Fruit fly (Drosophila melanogaster) whole organism, embryonic: ENCODE measurements around the gene GAPsec.
A peak's percentile ranks its signal among the peaks of the same experiment; 100 is the strongest.

Source experiments
- Blimp-1 ChIP-seq: fragments of 200-800 bp; sonication (Bioruptor generic); optimal IDR thresholded peaks from 3 replicates; lab custom pipeline; 2018; ENCODE audit warnings: missing biosample characterization, missing genetic modification characterization, mild to moderate bottlenecking, moderate library complexity, missing genetic modification reagents
- BtbVII ChIP-seq: fragments of 200-800 bp; sonication (Bioruptor generic); optimal IDR thresholded peaks from 3 replicates; lab custom pipeline; 2017; ENCODE audit warnings: missing biosample characterization, mild to moderate bottlenecking, missing genetic modification characterization
- Bteb2 ChIP-seq: fragments of 200-800 bp; sonication (Bioruptor generic); optimal IDR thresholded peaks from 2 replicates; lab custom pipeline; 2016; ENCODE audit warnings: missing biosample characterization, missing genetic modification characterization
- CG10209 ChIP-seq: fragments of 200-800 bp; sonication (Bioruptor generic); optimal IDR thresholded peaks from 3 replicates; lab custom pipeline; 2017; ENCODE audit warnings: missing biosample characterization, mild to moderate bottlenecking, missing genetic modification characterization, missing genetic modification reagents
- CG11247 ChIP-seq: fragments of 200-800 bp; sonication (Bioruptor generic); IDR thresholded peaks from 2 replicates; pipeline ENCODE4 v1.3.6; 2022; ENCODE audit warnings: missing biosample characterization, missing genetic modification characterization
- CG11696 ChIP-seq: fragments of 200-800 bp; sonication (Bioruptor generic); IDR thresholded peaks from 2 replicates; pipeline ENCODE4 v1.3.6; 2022; ENCODE audit warnings: missing biosample characterization, missing genetic modification characterization
- CG1233 ChIP-seq: fragments of 200-800 bp; sonication (Bioruptor generic); optimal IDR thresholded peaks from 4 replicates; lab custom pipeline; 2018; ENCODE audit warnings: missing biosample characterization, mild to moderate bottlenecking, missing genetic modification characterization
- CG15073 ChIP-seq: fragments of 200-800 bp; sonication (Bioruptor generic); optimal IDR thresholded peaks from 2 replicates; lab custom pipeline; 2016; ENCODE audit warnings: missing biosample characterization, missing genetic modification characterization
- CG15479 ChIP-seq: fragments of 200-800 bp; sonication (Bioruptor generic); optimal IDR thresholded peaks from 3 replicates; lab custom pipeline; 2019; ENCODE audit warnings: missing biosample characterization, mild to moderate bottlenecking, missing genetic modification characterization, moderate library complexity
- CG17361 ChIP-seq: fragments of 200-800 bp; sonication (Bioruptor generic); IDR thresholded peaks from 3 replicates; pipeline ENCODE4 v1.3.6; 2022; ENCODE audit warnings: missing biosample characterization, missing genetic modification characterization
- CG17802 ChIP-seq: fragments of 200-800 bp; sonication (Bioruptor generic); optimal IDR thresholded peaks from 2 replicates; lab custom pipeline; 2018; ENCODE audit warnings: missing biosample characterization, mild to moderate bottlenecking, missing genetic modification characterization, moderate library complexity
- CG1792 ChIP-seq: fragments of 200-800 bp; sonication (Bioruptor generic); optimal IDR thresholded peaks from 2 replicates; lab custom pipeline; 2016; ENCODE audit warnings: missing biosample characterization, missing genetic modification characterization
- CG18599 ChIP-seq: fragments of 200-800 bp; sonication (Bioruptor generic); optimal IDR thresholded peaks from 3 replicates; lab custom pipeline; 2017; ENCODE audit warnings: missing biosample characterization, missing genetic modification characterization, mild to moderate bottlenecking, moderate library complexity, missing genetic modification reagents
- CG2202 ChIP-seq: fragments of 200-800 bp; sonication (Bioruptor generic); optimal IDR thresholded peaks from 2 replicates; lab custom pipeline; 2018; ENCODE audit warnings: missing biosample characterization, mild to moderate bottlenecking, missing genetic modification characterization
- CG3847 ChIP-seq: fragments of 200-800 bp; sonication (Bioruptor generic); IDR thresholded peaks from 2 replicates; pipeline ENCODE4 v1.3.6; 2022; ENCODE audit warnings: missing biosample characterization, missing genetic modification characterization
- CG4617 ChIP-seq: fragments of 200-800 bp; sonication (Bioruptor generic); optimal IDR thresholded peaks from 3 replicates; lab custom pipeline; 2016; ENCODE audit warnings: missing biosample characterization, missing genetic modification characterization, borderline replicate concordance
- CG4820 ChIP-seq: fragments of 200-800 bp; sonication (Bioruptor generic); optimal IDR thresholded peaks from 3 replicates; lab custom pipeline; 2016; ENCODE audit warnings: missing biosample characterization, missing genetic modification characterization
- CG6791 ChIP-seq: fragments of 200-800 bp; sonication (Bioruptor generic); IDR thresholded peaks from 3 replicates; pipeline ENCODE4 v1.3.6; 2022; ENCODE audit warnings: missing biosample characterization, missing genetic modification characterization; ENCODE audit not compliant: partially characterized antibody
- CG7271 ChIP-seq: fragments of 200-800 bp; sonication (Bioruptor generic); optimal IDR thresholded peaks from 2 replicates; lab custom pipeline; 2018; ENCODE audit warnings: missing biosample characterization, mild to moderate bottlenecking, missing genetic modification characterization, moderate library complexity
- CG8089 ChIP-seq: fragments of 200-800 bp; sonication (Bioruptor generic); optimal IDR thresholded peaks from 3 replicates; lab custom pipeline; 2016; ENCODE audit warnings: missing biosample characterization, missing genetic modification characterization
- CTCF ChIP-seq: fragments of 200-800 bp; sonication (Bioruptor generic); optimal IDR thresholded peaks from 2 replicates; lab custom pipeline; 2017; ENCODE audit warnings: missing biosample characterization, mild to moderate bottlenecking, missing genetic modification characterization, moderate library complexity
- Chrac-16 ChIP-seq: fragments of 200-800 bp; sonication (Bioruptor generic); optimal IDR thresholded peaks from 3 replicates; lab custom pipeline; 2016; ENCODE audit warnings: missing biosample characterization, missing genetic modification characterization
- D ChIP-seq, 2 experiments: fragments of 200-800 bp in 1 of 2; fragments of >200 bp in 1 of 2; sonication (Bioruptor generic) in 1 of 2; optimal IDR thresholded peaks; 2 replicates in 1 of 2; 3 replicates in 1 of 2; lab custom pipeline; 2017; ENCODE audit warnings: mild to moderate bottlenecking in 1 of 2, missing biosample characterization in 1 of 2, missing genetic modification characterization in 1 of 2, missing genetic modification reagents in 1 of 2
- H15 ChIP-seq: fragments of 200-800 bp; sonication (Bioruptor generic); IDR thresholded peaks from 3 replicates; pipeline ENCODE4 v1.3.6; 2022; ENCODE audit warnings: missing biosample characterization, missing genetic modification characterization
- Kr ChIP-seq: fragments of 200-800 bp; sonication (Bioruptor generic); optimal IDR thresholded peaks from 2 replicates; lab custom pipeline; 2017; ENCODE audit warnings: missing biosample characterization, mild to moderate bottlenecking, missing genetic modification characterization
- MESR4 ChIP-seq: fragments of 200-800 bp; sonication (Bioruptor generic); optimal IDR thresholded peaks from 2 replicates; lab custom pipeline; 2018; ENCODE audit warnings: missing biosample characterization, mild to moderate bottlenecking, missing genetic modification characterization, moderate library complexity
- MTF-1 ChIP-seq: fragments of 200-800 bp; sonication (Bioruptor generic); optimal IDR thresholded peaks from 2 replicates; lab custom pipeline; 2018; ENCODE audit warnings: missing biosample characterization, mild to moderate bottlenecking, missing genetic modification characterization, borderline replicate concordance
- Mad ChIP-seq: fragments of 200-800 bp; sonication (Bioruptor generic); optimal IDR thresholded peaks from 2 replicates; lab custom pipeline; 2016; ENCODE audit warnings: missing biosample characterization, missing genetic modification characterization
- Nf-YC ChIP-seq: fragments of 200-800 bp; optimal IDR thresholded peaks from 3 replicates; lab custom pipeline; 2019; ENCODE audit warnings: missing biosample characterization, mild to moderate bottlenecking, missing genetic modification characterization, moderate library complexity
- Pdp1 ChIP-seq, 2 experiments: fragments of 200-800 bp; sonication (Bioruptor generic); optimal IDR thresholded peaks; 3 replicates each; lab custom pipeline; 2016; ENCODE audit warnings: missing biosample characterization in 2 of 2, missing genetic modification characterization in 2 of 2, mild to moderate bottlenecking in 1 of 2, moderate library complexity in 1 of 2
- Rfx ChIP-seq: fragments of 200-800 bp; sonication (Bioruptor generic); IDR thresholded peaks from 2 replicates; pipeline ENCODE4 v1.3.6; 2022; ENCODE audit warnings: missing biosample characterization, missing genetic modification characterization
- bbx ChIP-seq: fragments of 200-800 bp; sonication (Bioruptor generic); IDR thresholded peaks from 2 replicates; pipeline ENCODE4 v1.3.6; 2022; ENCODE audit warnings: missing biosample characterization, missing genetic modification characterization; ENCODE audit not compliant: partially characterized antibody
- cad ChIP-seq: fragments of >200 bp; optimal IDR thresholded peaks from 2 replicates; lab custom pipeline; 2017; ENCODE audit warnings: missing biosample characterization, missing genetic modification characterization
- dati ChIP-seq: fragments of 200-800 bp; sonication (Bioruptor generic); IDR thresholded peaks from 2 replicates; pipeline ENCODE4 v1.3.6; 2022; ENCODE audit warnings: missing biosample characterization, missing genetic modification characterization
- dm ChIP-seq: fragments of 200-800 bp; sonication (Bioruptor generic); optimal IDR thresholded peaks from 3 replicates; lab custom pipeline; 2016; ENCODE audit warnings: missing biosample characterization, missing genetic modification characterization
- dmrt99B ChIP-seq: fragments of 200-800 bp; sonication (Bioruptor generic); optimal IDR thresholded peaks from 2 replicates; lab custom pipeline; 2018; ENCODE audit warnings: missing biosample characterization, mild to moderate bottlenecking, missing genetic modification characterization, moderate library complexity
- dysf ChIP-seq: fragments of 200-800 bp; sonication (Bioruptor generic); IDR thresholded peaks from 3 replicates; pipeline ENCODE4 v1.3.6; 2022; ENCODE audit warnings: missing biosample characterization, missing genetic modification characterization
- fd3F ChIP-seq: fragments of 200-800 bp; sonication (Bioruptor generic); optimal IDR thresholded peaks from 2 replicates; lab custom pipeline; 2018; ENCODE audit warnings: missing biosample characterization, mild to moderate bottlenecking, missing genetic modification characterization, moderate library complexity
- fd64A ChIP-seq: fragments of 200-800 bp; sonication (Bioruptor generic); optimal IDR thresholded peaks from 3 replicates; lab custom pipeline; 2018; ENCODE audit warnings: missing biosample characterization, mild to moderate bottlenecking, missing genetic modification characterization
- insv ChIP-seq, 2 experiments: fragments of 200-800 bp; sonication (Bioruptor generic); optimal IDR thresholded peaks; 3 replicates each; lab custom pipeline; 2016 to 2018; ENCODE audit warnings: missing biosample characterization in 2 of 2, missing genetic modification characterization in 2 of 2
- klu ChIP-seq: fragments of 200-800 bp; sonication (Bioruptor generic); IDR thresholded peaks from 2 replicates; pipeline ENCODE4 v1.3.6; 2022; ENCODE audit warnings: missing biosample characterization, missing genetic modification characterization
- lab ChIP-seq: fragments of 200-800 bp; sonication (Bioruptor generic); optimal IDR thresholded peaks from 3 replicates; lab custom pipeline; 2017; ENCODE audit warnings: missing biosample characterization, missing genetic modification characterization, mild to moderate bottlenecking, moderate library complexity, missing genetic modification reagents
- nmo ChIP-seq: fragments of 200-800 bp; sonication (Bioruptor generic); optimal IDR thresholded peaks from 2 replicates; lab custom pipeline; 2018; ENCODE audit warnings: missing biosample characterization, mild to moderate bottlenecking, missing genetic modification characterization, moderate library complexity
- pb ChIP-seq: fragments of 200-800 bp; sonication (Bioruptor generic); optimal IDR thresholded peaks from 3 replicates; lab custom pipeline; 2016; ENCODE audit warnings: missing biosample characterization, missing genetic modification characterization
- seq ChIP-seq: fragments of 200-800 bp; sonication (Bioruptor generic); IDR thresholded peaks from 2 replicates; pipeline ENCODE4 v1.3.6; 2022; ENCODE audit warnings: missing biosample characterization, missing genetic modification characterization
- tll ChIP-seq, 2 experiments: fragments of 200-800 bp in 1 of 2; fragments of >200 bp in 1 of 2; sonication (Bioruptor generic) in 1 of 2; optimal IDR thresholded peaks; 2 replicates each; lab custom pipeline; 2017 to 2019; ENCODE audit warnings: missing biosample characterization in 2 of 2, missing genetic modification characterization in 2 of 2, mild to moderate bottlenecking in 1 of 2, moderate library complexity in 1 of 2
- twi ChIP-seq: fragments of 200-800 bp; optimal IDR thresholded peaks from 2 replicates; lab custom pipeline; 2019; ENCODE audit warnings: missing biosample characterization, mild to moderate bottlenecking, missing genetic modification characterization, moderate library complexity
- zen ChIP-seq: fragments of 200-800 bp; sonication (Bioruptor generic); optimal IDR thresholded peaks from 3 replicates; lab custom pipeline; 2018; ENCODE audit warnings: missing biosample characterization, mild to moderate bottlenecking, missing genetic modification characterization, moderate library complexity

The GAPsec gene

dm6 chr3L:8670983-8671382 is 47.3 kb upstream of the GAPsec start:
- TF ChIP-seq BtbVII (GFP tag; lab: Kevin White, UChicago): no peak
- no peak for TF ChIP-seq dati (GFP tag; lab: Robert Waterston, UW)
- TF ChIP-seq Kr (GFP tag; lab: Kevin White, UChicago): peak; percentile 35
- no peak for TF ChIP-seq CG17361 (GFP tag; lab: Robert Waterston, UW)
- TF ChIP-seq insv (GFP tag; optimal IDR thresholded peaks at IDR 0.05; lab: Kevin White, UChicago): no peak
- TF ChIP-seq Nf-YC (tag; lab: Kevin White, UChicago): no peak
- peak; percentile 20 for TF ChIP-seq D (optimal IDR thresholded peaks at IDR 0.05; lab: Kevin White, UChicago)
- no peak for TF ChIP-seq D (GFP tag; optimal IDR thresholded peaks at IDR 0.05; lab: Kevin White, UChicago)
- no peak for TF ChIP-seq klu (GFP tag; lab: Robert Waterston, UW)
- TF ChIP-seq CG7271: peak; percentile 42
- TF ChIP-seq fd3F: no peak
- TF ChIP-seq cad (GFP tag; lab: Kevin White, UChicago): peak; percentile 98
- no peak for TF ChIP-seq CG2202 (tag; lab: Kevin White, UChicago)
- peak; percentile 42 for TF ChIP-seq zen (tag; lab: Kevin White, UChicago)
- TF ChIP-seq CG18599 (GFP tag; lab: Kevin White, UChicago): no peak
- TF ChIP-seq CG15479 (GFP tag; lab: Kevin White, UChicago): peak; percentile 95
- TF ChIP-seq Rfx (GFP tag; lab: Robert Waterston, UW): no peak
- no peak for TF ChIP-seq pb
- no peak for TF ChIP-seq CG3847 (GFP tag; lab: Robert Waterston, UW)
- no peak for TF ChIP-seq Chrac-16
- TF ChIP-seq CG1233 (GFP tag; lab: Kevin White, UChicago): no peak
- no peak for TF ChIP-seq Blimp-1 (GFP tag; lab: Kevin White, UChicago)
- TF ChIP-seq nmo (GFP tag; lab: Kevin White, UChicago): no peak
- no peak for TF ChIP-seq bbx (GFP tag; lab: Robert Waterston, UW)
- TF ChIP-seq CG6791 (GFP tag; lab: Robert Waterston, UW): no peak
- TF ChIP-seq tll (GFP tag; optimal IDR thresholded peaks at IDR 0.05; lab: Kevin White, UChicago): peak in 1 of 2 experiments; percentile 89
- no peak for TF ChIP-seq Bteb2 (GFP tag; lab: Kevin White, UChicago)
- TF ChIP-seq MESR4 (GFP tag; lab: Kevin White, UChicago): no peak
- no peak for TF ChIP-seq CG10209
- peak; percentile 12 for TF ChIP-seq twi
- TF ChIP-seq dysf (GFP tag; lab: Robert Waterston, UW): no peak
- TF ChIP-seq, all 482 proteins: peak for 8

- TF ChIP-seq dmrt99B (tag; lab: Kevin White, UChicago): no peak
- TF ChIP-seq Mad (GFP tag; lab: Kevin White, UChicago): no peak
- peak; percentile 51 for TF ChIP-seq CG15479 (GFP tag; lab: Kevin White, UChicago)
- TF ChIP-seq Pdp1 (GFP tag; optimal IDR thresholded peaks at IDR 0.05; lab: Kevin White, UChicago): no peak
- TF ChIP-seq dm (GFP tag; lab: Kevin White, UChicago): no peak
- TF ChIP-seq CG4820 (GFP tag; lab: Kevin White, UChicago): no peak
- peak; percentile 69 for TF ChIP-seq CG7271
- no peak for TF ChIP-seq lab (GFP tag; lab: Kevin White, UChicago)
- no peak for TF ChIP-seq fd64A (GFP tag; lab: Kevin White, UChicago)
- no peak for TF ChIP-seq seq (GFP tag; lab: Robert Waterston, UW)
- no peak for TF ChIP-seq CG11247 (GFP tag; lab: Robert Waterston, UW)
- no peak for TF ChIP-seq CG4617 (GFP tag; lab: Kevin White, UChicago)
- no peak for TF ChIP-seq MTF-1 (GFP tag; lab: Kevin White, UChicago)
- no peak for TF ChIP-seq CG15073 (GFP tag; lab: Kevin White, UChicago)
- TF ChIP-seq CG17802 (tag; lab: Kevin White, UChicago): no peak
- TF ChIP-seq tll (GFP tag; optimal IDR thresholded peaks at IDR 0.05; lab: Kevin White, UChicago): peak in 1 of 2 experiments; percentile 97
- no peak for TF ChIP-seq CG11696 (GFP tag; lab: Robert Waterston, UW)
- TF ChIP-seq CTCF (GFP tag; lab: Kevin White, UChicago): peak; percentile 16
- TF ChIP-seq H15 (GFP tag; lab: Robert Waterston, UW): no peak
- no peak for TF ChIP-seq CG8089
- no peak for TF ChIP-seq CG1792 (GFP tag; lab: Kevin White, UChicago)
Observed at dm6 chr3L:8669847-8670622, 46.3 kb upstream of the GAPsec start.
